Fruit fly (Drosophila melanogaster) whole organism, adult: Measurements from ENCODE around the gene CG42536.

Source experiments
- CG11617 ChIP-seq: fragments of 200-800 bp; sonication (Bioruptor generic); optimal IDR thresholded peaks from 2 replicates; lab custom pipeline; 2017; ENCODE audit warnings: mild to moderate bottlenecking, missing biosample characterization, missing genetic modification reagents, missing genetic modification characterization
- CG12768 ChIP-seq: fragments of 200-800 bp; sonication (Bioruptor generic); optimal IDR thresholded peaks from 2 replicates; lab custom pipeline; 2017; ENCODE audit warnings: missing biosample characterization, missing genetic modification characterization, mild to moderate bottlenecking, moderate library complexity, missing genetic modification reagents
- CG14711 ChIP-seq: fragments of 200-800 bp; sonication (Bioruptor generic); optimal IDR thresholded peaks from 2 replicates; lab custom pipeline; 2018; ENCODE audit warnings: missing biosample characterization, mild to moderate bottlenecking, missing genetic modification characterization, moderate library complexity
- CG1620 ChIP-seq: fragments of 200-800 bp; sonication (Bioruptor generic); optimal IDR thresholded peaks from 2 replicates; lab custom pipeline; 2016; ENCODE audit warnings: missing biosample characterization, missing genetic modification characterization
- CG33017 ChIP-seq: fragments of 200-800 bp; sonication (Bioruptor generic); optimal IDR thresholded peaks from 2 replicates; lab custom pipeline; 2018; ENCODE audit warnings: missing biosample characterization, mild to moderate bottlenecking, missing genetic modification characterization, moderate library complexity
- CG5204 ChIP-seq: fragments of 200-800 bp; sonication (Bioruptor generic); optimal IDR thresholded peaks from 2 replicates; lab custom pipeline; 2016; ENCODE audit warnings: missing biosample characterization, missing genetic modification characterization
- CG7045 ChIP-seq: fragments of 200-800 bp; sonication (Bioruptor generic); optimal IDR thresholded peaks from 2 replicates; lab custom pipeline; 2017; ENCODE audit warnings: missing biosample characterization, mild to moderate bottlenecking, missing genetic modification characterization
- CG7101 ChIP-seq: fragments of 200-800 bp; sonication (Bioruptor generic); optimal IDR thresholded peaks from 2 replicates; lab custom pipeline; 2018; ENCODE audit warnings: missing biosample characterization, mild to moderate bottlenecking, missing genetic modification characterization, moderate library complexity
- Clk ChIP-seq: fragments of 200-800 bp; sonication (Bioruptor generic); optimal IDR thresholded peaks from 2 replicates; lab custom pipeline; 2017; ENCODE audit warnings: missing biosample characterization, missing genetic modification characterization
- Crg-1 ChIP-seq: fragments of 200-800 bp; sonication (Bioruptor generic); optimal IDR thresholded peaks from 2 replicates; lab custom pipeline; 2016; ENCODE audit warnings: missing biosample characterization, missing genetic modification characterization
- Hr96 ChIP-seq: fragments of 200-800 bp; sonication (Bioruptor generic); optimal IDR thresholded peaks from 2 replicates; lab custom pipeline; 2016; ENCODE audit warnings: missing biosample characterization, missing genetic modification characterization
- Mnt ChIP-seq: fragments of 200-800 bp; sonication (Bioruptor generic); optimal IDR thresholded peaks from 2 replicates; lab custom pipeline; 2016; ENCODE audit warnings: missing biosample characterization, mild to moderate bottlenecking, missing genetic modification characterization
- bab1 ChIP-seq: fragments of 200-800 bp; sonication (Bioruptor generic); optimal IDR thresholded peaks from 3 replicates; lab custom pipeline; 2019; ENCODE audit warnings: missing biosample characterization, mild to moderate bottlenecking, missing genetic modification characterization, moderate library complexity
- cic ChIP-seq: fragments of 200-800 bp; sonication (Bioruptor generic); optimal IDR thresholded peaks from 2 replicates; lab custom pipeline; 2017; ENCODE audit warnings: missing biosample characterization, mild to moderate bottlenecking, missing genetic modification characterization, moderate library complexity
- cnc ChIP-seq, 2 experiments: fragments of >200 bp; optimal IDR thresholded peaks; 2 replicates each; lab custom pipeline; 2017
- kay ChIP-seq: fragments of 200-800 bp; sonication (Bioruptor generic); peaks from one replicate; lab custom pipeline; 2016; ENCODE audit warnings: missing biosample characterization, missing genetic modification characterization, borderline replicate concordance
- ovo ChIP-seq: fragments of 200-800 bp; sonication (Bioruptor generic); optimal IDR thresholded peaks from 2 replicates; lab custom pipeline; 2016; ENCODE audit warnings: missing biosample characterization, missing genetic modification characterization
- pad ChIP-seq: fragments of 200-800 bp; sonication (Bioruptor generic); optimal IDR thresholded peaks from 3 replicates; lab custom pipeline; 2017; ENCODE audit warnings: missing biosample characterization, missing genetic modification characterization, mild to moderate bottlenecking, moderate library complexity, missing genetic modification reagents
- tj ChIP-seq: fragments of 200-800 bp; sonication (Bioruptor generic); optimal IDR thresholded peaks from 3 replicates; lab custom pipeline; 2017; ENCODE audit warnings: missing biosample characterization, mild to moderate bottlenecking, missing genetic modification characterization, moderate library complexity
- toe ChIP-seq: fragments of 200-800 bp; sonication (Bioruptor generic); optimal IDR thresholded peaks from 2 replicates; lab custom pipeline; 2016; ENCODE audit warnings: missing biosample characterization, missing genetic modification characterization

Gene CG42536

dm6 chr3L:10663190-10663763 lies 33.4 kb upstream of the CG42536 start, which contains the start of gene Adi1:
Gene Adi1, plus strand, starts transcription at chr3L:10663376.
- TF ChIP-seq bab1 (peak; percentile 33), CG33017 (tag; lab: Kevin White, UChicago) (no peak)

- TF ChIP-seq CG1620, result peak; percentile 42
- peak; percentile 69 for TF ChIP-seq CG7101
- no peak for TF ChIP-seq kay (GFP tag; lab: Kevin White, UChicago)
- TF ChIP-seq Hr96 (GFP tag; lab: Kevin White, UChicago), result no peak
- peak; percentile 41 for TF ChIP-seq CG11617 (GFP tag; lab: Kevin White, UChicago)
- peak; percentile 7 for TF ChIP-seq ovo
- TF ChIP-seq cnc (optimal IDR thresholded peaks at IDR 0.05; lab: Kevin White, UChicago), result no peak
- peak; percentile 42 for TF ChIP-seq pad (GFP tag; lab: Kevin White, UChicago)
- no peak for TF ChIP-seq CG33017 (tag; lab: Kevin White, UChicago)
- TF ChIP-seq bab1, result peak; percentile 55
- no peak for TF ChIP-seq CG5204
- peak; percentile 31 for TF ChIP-seq cic (GFP tag; lab: Kevin White, UChicago)
- TF ChIP-seq CG7045 (GFP tag; lab: Kevin White, UChicago), result peak; percentile 34
- TF ChIP-seq Clk (GFP tag; lab: Kevin White, UChicago), result no peak
- no peak for TF ChIP-seq CG14711
- peak; percentile 81 for TF ChIP-seq tj
- TF ChIP-seq toe (GFP tag; lab: Kevin White, UChicago), result no peak
- peak; percentile 32 for TF ChIP-seq CG12768 (GFP tag; lab: Kevin White, UChicago)
- peak; percentile 68 for TF ChIP-seq Mnt
- peak; percentile 13 for TF ChIP-seq Crg-1 (GFP tag; lab: Kevin White, UChicago)
These were observed 31.1 kb upstream of the CG42536 start, which contains the start of the genes CG32066 and CG8003 for dm6 chr3L:10660744-10661589. Gene CG32066, minus strand, starts transcription at chr3L:10661013. Gene CG8003, plus strand, starts transcription at chr3L:10661475.

- TF ChIP-seq Mnt, result no peak
- peak; percentile 92 for TF ChIP-seq kay (GFP tag; lab: Kevin White, UChicago)
These were observed 30.3 kb upstream of the CG42536 start for dm6 chr3L:10659993-10660743.

dm6 chr3L:10659524-10659923 lies 29.7 kb upstream of the CG42536 start:
- TF ChIP-seq CG11617 (GFP tag; lab: Kevin White, UChicago) (no peak), CG1620 (no peak), CG7045 (GFP tag; lab: Kevin White, UChicago) (no peak), cic (GFP tag; lab: Kevin White, UChicago) (no peak), pad (GFP tag; lab: Kevin White, UChicago) (no peak), cnc (optimal IDR thresholded peaks at IDR 0.05; lab: Kevin White, UChicago) (no peak), tj (no peak), Crg-1 (GFP tag; lab: Kevin White, UChicago) (no peak), CG12768 (GFP tag; lab: Kevin White, UChicago) (no peak), Clk (GFP tag; lab: Kevin White, UChicago) (no peak), Mnt (no peak), CG33017 (tag; lab: Kevin White, UChicago) (no peak), toe (GFP tag; lab: Kevin White, UChicago) (no peak)

dm6 chr3L:10658362-10659127 lies 28.7 kb upstream of the CG42536 start:
- TF ChIP-seq bab1, result no peak
- TF ChIP-seq pad (GFP tag; lab: Kevin White, UChicago), result no peak
- no peak for TF ChIP-seq CG12768 (GFP tag; lab: Kevin White, UChicago)
- no peak for TF ChIP-seq Mnt
- TF ChIP-seq Hr96 (GFP tag; lab: Kevin White, UChicago), result no peak
- TF ChIP-seq CG33017 (tag; lab: Kevin White, UChicago), result no peak
- no peak for TF ChIP-seq toe (GFP tag; lab: Kevin White, UChicago)
- no peak for TF ChIP-seq Clk (GFP tag; lab: Kevin White, UChicago)
- TF ChIP-seq Crg-1 (GFP tag; lab: Kevin White, UChicago), result no peak
- no peak for TF ChIP-seq cnc (optimal IDR thresholded peaks at IDR 0.05; lab: Kevin White, UChicago)
- TF ChIP-seq CG14711, result no peak

dm6 chr3L:10657311-10657710 lies 27.4 kb upstream of the CG42536 start:
- TF ChIP-seq CG5204, result no peak
- no peak for TF ChIP-seq CG14711
- TF ChIP-seq kay (GFP tag; lab: Kevin White, UChicago), result no peak
- no peak for TF ChIP-seq toe (GFP tag; lab: Kevin White, UChicago)
- no peak for TF ChIP-seq CG11617 (GFP tag; lab: Kevin White, UChicago)
- TF ChIP-seq bab1, result no peak
- TF ChIP-seq ovo, result no peak
- no peak for TF ChIP-seq CG7101
- no peak for TF ChIP-seq Mnt
- TF ChIP-seq tj, result no peak
- TF ChIP-seq pad (GFP tag; lab: Kevin White, UChicago), result no peak
- TF ChIP-seq Hr96 (GFP tag; lab: Kevin White, UChicago), result no peak
- no peak for TF ChIP-seq CG7045 (GFP tag; lab: Kevin White, UChicago)
- TF ChIP-seq Clk (GFP tag; lab: Kevin White, UChicago), result no peak
- TF ChIP-seq cnc (optimal IDR thresholded peaks at IDR 0.05; lab: Kevin White, UChicago), result no peak
- TF ChIP-seq cic (GFP tag; lab: Kevin White, UChicago), result no peak
- no peak for TF ChIP-seq Crg-1 (GFP tag; lab: Kevin White, UChicago)
- no peak for TF ChIP-seq CG12768 (GFP tag; lab: Kevin White, UChicago)
- TF ChIP-seq CG33017 (tag; lab: Kevin White, UChicago), result no peak
